Fruit fly (Drosophila melanogaster) whole organism, embryonic: ENCODE data around the gene cav.

Source experiments
- Bgb ChIP-seq: fragments of 200-800 bp; sonication (Bioruptor generic); IDR thresholded peaks from 2 replicates; pipeline ENCODE4 v1.3.6; 2022; ENCODE audit warnings: missing biosample characterization, missing genetic modification characterization; ENCODE audit not compliant: partially characterized antibody
- CG14860 ChIP-seq: fragments of 200-800 bp; sonication (Bioruptor generic); IDR thresholded peaks from 3 replicates; pipeline ENCODE4 v1.3.6; 2022; ENCODE audit warnings: missing biosample characterization, missing genetic modification characterization; ENCODE audit not compliant: partially characterized antibody
- CG15073 ChIP-seq: fragments of 200-800 bp; sonication (Bioruptor generic); optimal IDR thresholded peaks from 2 replicates; lab custom pipeline; 2016; ENCODE audit warnings: missing biosample characterization, missing genetic modification characterization
- CG15479 ChIP-seq: fragments of 200-800 bp; sonication (Bioruptor generic); optimal IDR thresholded peaks from 3 replicates; lab custom pipeline; 2019; ENCODE audit warnings: missing biosample characterization, mild to moderate bottlenecking, missing genetic modification characterization, moderate library complexity
- CG1603 ChIP-seq: fragments of 200-800 bp; sonication (Bioruptor generic); optimal IDR thresholded peaks from 2 replicates; lab custom pipeline; 2019; ENCODE audit warnings: missing biosample characterization, mild to moderate bottlenecking, missing genetic modification characterization, moderate library complexity
- CG16813 ChIP-seq: fragments of 200-800 bp; sonication (Bioruptor generic); IDR thresholded peaks from 3 replicates; pipeline ENCODE4 v1.3.6; 2022; ENCODE audit warnings: missing biosample characterization, missing genetic modification characterization; ENCODE audit not compliant: partially characterized antibody
- CG2116 ChIP-seq: fragments of 200-800 bp; sonication (Bioruptor generic); optimal IDR thresholded peaks from 3 replicates; lab custom pipeline; 2018; ENCODE audit warnings: missing biosample characterization, mild to moderate bottlenecking, missing genetic modification characterization
- CG2129 ChIP-seq: fragments of 200-800 bp; sonication (Bioruptor generic); IDR thresholded peaks from 2 replicates; pipeline ENCODE4 v1.3.6; 2022; ENCODE audit warnings: missing biosample characterization, missing genetic modification characterization; ENCODE audit not compliant: partially characterized antibody
- CG34224 ChIP-seq: fragments of 200-800 bp; sonication (Bioruptor generic); IDR thresholded peaks from 3 replicates; pipeline ENCODE4 v1.3.6; 2022; ENCODE audit warnings: missing biosample characterization, missing genetic modification characterization; ENCODE audit not compliant: partially characterized antibody
- CG34422 ChIP-seq: fragments of 200-800 bp; sonication (Bioruptor generic); IDR thresholded peaks from 3 replicates; pipeline ENCODE4 v1.3.6; 2022; ENCODE audit warnings: missing biosample characterization, missing genetic modification characterization
- CG3838 ChIP-seq: fragments of 200-800 bp; sonication (Bioruptor generic); optimal IDR thresholded peaks from 3 replicates; lab custom pipeline; 2016; ENCODE audit warnings: missing biosample characterization, missing genetic modification characterization
- CG6254 ChIP-seq: fragments of 200-800 bp; sonication (Bioruptor generic); optimal IDR thresholded peaks from 3 replicates; lab custom pipeline; 2017; ENCODE audit warnings: mild to moderate bottlenecking, missing biosample characterization, missing genetic modification reagents, missing genetic modification characterization
- CG7963 ChIP-seq: fragments of 200-800 bp; sonication (Bioruptor generic); IDR thresholded peaks from 3 replicates; pipeline ENCODE4 v1.3.6; 2022; ENCODE audit warnings: missing biosample characterization, missing genetic modification characterization; ENCODE audit not compliant: partially characterized antibody
- CG8281 ChIP-seq: fragments of 200-800 bp; sonication (Bioruptor generic); optimal IDR thresholded peaks from 2 replicates; lab custom pipeline; 2018; ENCODE audit warnings: missing biosample characterization, mild to moderate bottlenecking, missing genetic modification characterization, moderate library complexity
- CG8290 ChIP-seq, 3 experiments: fragments of 200-800 bp; sonication (Bioruptor generic); optimal IDR thresholded peaks; 2 replicates each; lab custom pipeline; 2016 to 2019; ENCODE audit warnings: missing biosample characterization in 3 of 3, missing genetic modification characterization in 3 of 3, mild to moderate bottlenecking in 2 of 3, moderate library complexity in 1 of 3
- CG8924 ChIP-seq: fragments of 200-800 bp; optimal IDR thresholded peaks from 3 replicates; lab custom pipeline; 2019; ENCODE audit warnings: missing biosample characterization, mild to moderate bottlenecking, missing genetic modification characterization, moderate library complexity
- Doc3 ChIP-seq: fragments of 200-800 bp; sonication (Bioruptor generic); IDR thresholded peaks from 3 replicates; pipeline ENCODE4 v1.3.6; 2022; ENCODE audit warnings: missing biosample characterization, missing genetic modification characterization; ENCODE audit not compliant: partially characterized antibody
- Dref ChIP-seq: fragments of 200-800 bp; sonication (Bioruptor generic); IDR thresholded peaks from 2 replicates; pipeline ENCODE4 v1.3.6; 2022; ENCODE audit warnings: missing biosample characterization, missing genetic modification characterization
- Gug ChIP-seq: fragments of 200-800 bp; sonication (Bioruptor generic); IDR thresholded peaks from 4 replicates; pipeline ENCODE4 v1.3.6; 2022; ENCODE audit warnings: missing biosample characterization, missing genetic modification characterization
- HLH4C ChIP-seq: fragments of 200-800 bp; sonication (Bioruptor generic); IDR thresholded peaks from 3 replicates; pipeline ENCODE4 v1.3.6; 2022; ENCODE audit warnings: missing biosample characterization, missing genetic modification characterization; ENCODE audit not compliant: partially characterized antibody
- Myb ChIP-seq: fragments of 200-800 bp; sonication (Bioruptor generic); optimal IDR thresholded peaks from 2 replicates; lab custom pipeline; 2016; ENCODE audit warnings: missing biosample characterization, missing genetic modification characterization
- Rfx ChIP-seq: fragments of 200-800 bp; sonication (Bioruptor generic); IDR thresholded peaks from 2 replicates; pipeline ENCODE4 v1.3.6; 2022; ENCODE audit warnings: missing biosample characterization, missing genetic modification characterization
- Sin3A ChIP-seq: fragments of >200 bp; optimal IDR thresholded peaks from 2 replicates; lab custom pipeline; 2018
- Sry-δ ChIP-seq: fragments of 200-800 bp; sonication (Bioruptor generic); optimal IDR thresholded peaks from 2 replicates; lab custom pipeline; 2016; ENCODE audit warnings: missing biosample characterization, missing genetic modification characterization
- amos ChIP-seq: fragments of 200-800 bp; sonication (Bioruptor generic); IDR thresholded peaks from 2 replicates; pipeline ENCODE4 v1.3.6; 2022; ENCODE audit warnings: missing biosample characterization, missing genetic modification characterization; ENCODE audit not compliant: partially characterized antibody
- ato ChIP-seq: fragments of 200-800 bp; sonication (Bioruptor generic); IDR thresholded peaks from 2 replicates; pipeline ENCODE4 v1.3.6; 2022; ENCODE audit warnings: missing biosample characterization, missing genetic modification characterization; ENCODE audit not compliant: partially characterized antibody
- bbx ChIP-seq: fragments of 200-800 bp; sonication (Bioruptor generic); IDR thresholded peaks from 2 replicates; pipeline ENCODE4 v1.3.6; 2022; ENCODE audit warnings: missing biosample characterization, missing genetic modification characterization; ENCODE audit not compliant: partially characterized antibody
- chinmo ChIP-seq: fragments of 200-800 bp; sonication (Bioruptor generic); IDR thresholded peaks from 4 replicates; pipeline ENCODE4 v1.3.6; 2022; ENCODE audit warnings: missing biosample characterization, missing genetic modification characterization; ENCODE audit not compliant: partially characterized antibody
- ci ChIP-seq: fragments of 200-800 bp; sonication (Bioruptor generic); IDR thresholded peaks from 3 replicates; pipeline ENCODE4 v1.3.6; 2022; ENCODE audit warnings: missing biosample characterization, missing genetic modification characterization
- dm ChIP-seq: fragments of 200-800 bp; sonication (Bioruptor generic); optimal IDR thresholded peaks from 3 replicates; lab custom pipeline; 2016; ENCODE audit warnings: missing biosample characterization, missing genetic modification characterization
- dysf ChIP-seq: fragments of 200-800 bp; sonication (Bioruptor generic); IDR thresholded peaks from 3 replicates; pipeline ENCODE4 v1.3.6; 2022; ENCODE audit warnings: missing biosample characterization, missing genetic modification characterization
- hb ChIP-seq: fragments of 200-800 bp; sonication (Bioruptor generic); IDR thresholded peaks from 3 replicates; pipeline ENCODE4 v1.3.6; 2022; ENCODE audit warnings: missing biosample characterization, missing genetic modification characterization; ENCODE audit not compliant: partially characterized antibody
- hbn ChIP-seq: fragments of 200-800 bp; sonication (Bioruptor generic); IDR thresholded peaks from 2 replicates; pipeline ENCODE4 v1.3.6; 2022; ENCODE audit warnings: missing biosample characterization, missing genetic modification characterization; ENCODE audit not compliant: partially characterized antibody
- knrl ChIP-seq: fragments of 200-800 bp; sonication (Bioruptor generic); IDR thresholded peaks from 3 replicates; pipeline ENCODE4 v1.3.6; 2022; ENCODE audit warnings: missing biosample characterization, missing genetic modification characterization; ENCODE audit not compliant: partially characterized antibody
- lola ChIP-seq, 3 experiments: fragments of >200 bp in 2 of 3; fragments of 200-800 bp in 1 of 3; sonication (Bioruptor generic) in 1 of 3; optimal IDR thresholded peaks; 2 replicates each; lab custom pipeline; 2017 to 2019; ENCODE audit warnings: missing biosample characterization in 3 of 3, missing genetic modification characterization in 3 of 3, mild to moderate bottlenecking in 1 of 3, moderate library complexity in 1 of 3
- nerfin-2 ChIP-seq: fragments of 200-800 bp; sonication (Bioruptor generic); IDR thresholded peaks from 2 replicates; pipeline ENCODE4 v1.3.6; 2022; ENCODE audit warnings: missing biosample characterization, missing genetic modification characterization; ENCODE audit not compliant: partially characterized antibody
- pzg ChIP-seq: fragments of 200-800 bp; sonication (Bioruptor generic); optimal IDR thresholded peaks from 3 replicates; lab custom pipeline; 2018; ENCODE audit warnings: missing biosample characterization, mild to moderate bottlenecking, missing genetic modification characterization, moderate library complexity
- slbo ChIP-seq: fragments of 200-800 bp; sonication (Bioruptor generic); IDR thresholded peaks from 2 replicates; pipeline ENCODE4 v1.3.6; 2022; ENCODE audit warnings: missing biosample characterization, missing genetic modification characterization
- tgo ChIP-seq: fragments of 200-800 bp; sonication (Bioruptor generic); IDR thresholded peaks from 3 replicates; pipeline ENCODE4 v1.3.6; 2022; ENCODE audit warnings: missing biosample characterization, missing genetic modification characterization
- tna ChIP-seq: fragments of 200-800 bp; sonication (Bioruptor generic); IDR thresholded peaks from 2 replicates; pipeline ENCODE4 v1.3.6; 2022; ENCODE audit warnings: missing biosample characterization, missing genetic modification characterization; ENCODE audit not compliant: partially characterized antibody
- trem ChIP-seq: fragments of 200-800 bp; optimal IDR thresholded peaks from 3 replicates; lab custom pipeline; 2019; ENCODE audit warnings: missing biosample characterization, mild to moderate bottlenecking, missing genetic modification characterization, moderate library complexity
- unc-4 ChIP-seq: fragments of 200-800 bp; sonication (Bioruptor generic); IDR thresholded peaks from 2 replicates; pipeline ENCODE4 v1.3.6; 2022; ENCODE audit warnings: missing biosample characterization, missing genetic modification characterization; ENCODE audit not compliant: partially characterized antibody
- zen2 ChIP-seq: fragments of 200-800 bp; sonication (Bioruptor generic); IDR thresholded peaks from 3 replicates; pipeline ENCODE4 v1.3.6; 2022; ENCODE audit warnings: missing biosample characterization, missing genetic modification characterization; ENCODE audit not compliant: partially characterized antibody

The cav gene

dm6 chr3R:24229870-24230422 is 9.0 kb downstream of the cav start, which contains the start of gene Spase22-23 (continued):
- TF ChIP-seq nerfin-2 (peak; percentile 89), CG15479 (GFP tag; lab: Kevin White, UChicago) (peak; percentile 4), bbx (GFP tag; lab: Robert Waterston, UW) (peak; percentile 97), ato (peak; percentile 89), pzg (peak; percentile 20), hb (GFP tag; lab: Robert Waterston, UW) (peak; percentile 92), CG34224 (peak; percentile 95), hbn (GFP tag; lab: Robert Waterston, UW) (peak; percentile 92), CG15073 (peak; percentile 10), slbo (GFP tag; lab: Robert Waterston, UW) (0 out of 2 replicates have a peak, but pooled peaks have one; percentile 19), CG6254 (no peak), Sin3A (peak; percentile 52), CG1603 (tag; lab: Kevin White, UChicago) (peak; percentile 53), CG2116 (peak; percentile 83), trem (peak; percentile 9), CG2129 (GFP tag; lab: Robert Waterston, UW) (peak; percentile 89), CG3838 (no peak), CG34422 (GFP tag; lab: Robert Waterston, UW) (peak; percentile 17; the same call in 1 of the 3 replicates), unc-4 (GFP tag; lab: Robert Waterston, UW) (peak; percentile 89), Bgb (GFP tag; lab: Robert Waterston, UW) (peak; percentile 94), amos (GFP tag; lab: Robert Waterston, UW) (peak; percentile 97), tna (GFP tag; lab: Robert Waterston, UW) (peak; percentile 87), lola (GFP tag; optimal IDR thresholded peaks at IDR 0.05; lab: Kevin White, UChicago) (peak in 1 of 3 experiments; percentile 32), Dref (peak; percentile 70), CG8281 (tag; lab: Kevin White, UChicago) (no peak), CG8924 (peak; percentile 16), tgo (no peak), Sry-δ (GFP tag; lab: Kevin White, UChicago) (peak; percentile 83), Doc3 (GFP tag; lab: Robert Waterston, UW) (peak; percentile 89), CG8290 (GFP tag; optimal IDR thresholded peaks at IDR 0.05; lab: Kevin White, UChicago) (no peak), CG8290 (tag; optimal IDR thresholded peaks at IDR 0.05; lab: Kevin White, UChicago) (peak in 1 of 2 experiments; percentile 54), ci (0 out of 3 replicates have a peak, but pooled peaks have one; percentile 20), Gug (GFP tag; lab: Robert Waterston, UW) (peak; percentile 10; the same call in 1 of the 4 replicates), dysf (GFP tag; lab: Robert Waterston, UW) (no peak), dm (GFP tag; lab: Kevin White, UChicago) (no peak), HLH4C (GFP tag; lab: Robert Waterston, UW) (peak; percentile 92), CG16813 (GFP tag; lab: Robert Waterston, UW) (peak; percentile 94), Myb (GFP tag; lab: Kevin White, UChicago) (peak; percentile 51), knrl (GFP tag; lab: Robert Waterston, UW) (peak; percentile 92), CG7963 (GFP tag; lab: Robert Waterston, UW) (peak; percentile 93), chinmo (peak; percentile 95), CG14860 (peak; percentile 86), Rfx (peak; percentile 24; the same call in 1 of the 2 replicates), zen2 (GFP tag; lab: Robert Waterston, UW) (peak; percentile 92)
